Worm (Caenorhabditis elegans) whole organism, midembryonic: ENCODE results near the gene spe-43.

Experiments used
- T22C8.4 ChIP-seq: fragments of 200-800 bp; sonication (Bioruptor generic); IDR thresholded peaks from 2 replicates; pipeline ENCODE4 v1.3.6; 2022; ENCODE audit warnings: missing genetic modification characterization, missing compliant biosample characterization
- klf-2 ChIP-seq: fragments of 200-800 bp; sonication (Bioruptor generic); conservative IDR thresholded peaks from 2 replicates; pipeline ENCODE4 v1.3.6; 2022; ENCODE audit warnings: missing genetic modification reagents, missing genetic modification characterization, missing compliant biosample characterization
- med-1 ChIP-seq: sonication (generic microtip); optimal IDR thresholded peaks from 2 replicates; lab custom pipeline; 2017; ENCODE audit warnings: missing genetic modification characterization, mild to moderate bottlenecking, missing compliant biosample characterization, antibody characterized with exemption, missing genetic modification reagents; ENCODE audit not compliant: insufficient read depth
- ref-1 ChIP-seq: fragments of 200-800 bp; sonication (Bioruptor generic); conservative IDR thresholded peaks from 2 replicates; pipeline ENCODE4 v1.3.6; 2022; ENCODE audit warnings: missing genetic modification reagents, missing genetic modification characterization, missing compliant biosample characterization
- tab-1 ChIP-seq: fragments of 200-800 bp; sonication (Bioruptor generic); IDR thresholded peaks from 2 replicates; pipeline ENCODE4 v1.3.6; 2022; ENCODE audit warnings: missing genetic modification characterization, missing compliant biosample characterization

- no peak for TF ChIP-seq klf-2 (GFP tag; lab: Robert Waterston, UW)
- no peak for TF ChIP-seq tab-1 (GFP tag; lab: Robert Waterston, UW)
- TF ChIP-seq med-1 (GFP tag; lab: Kevin White, UChicago) = no peak
- no peak for TF ChIP-seq T22C8.4 (GFP tag; lab: Robert Waterston, UW)
- no peak for TF ChIP-seq ref-1 (GFP tag; lab: Robert Waterston, UW)
Measured at ce11 chrIV:13190075-13190474, 47.9 kb upstream of the spe-43 start.
